Worm (Caenorhabditis elegans): ENCODE measurements around the gene Y38H6C.16.

Gene Y38H6C.16

ce11 chrV:20497537-20497936 lies 41.6 kb downstream of the Y38H6C.16 start:
- no peak for TF ChIP-seq ama-1 (optimal IDR thresholded peaks at IDR 0.05)
- TF ChIP-seq alr-1 (tag; optimal IDR thresholded peaks at IDR 0.05) = no peak
- no peak for TF ChIP-seq elt-3 (tag; optimal IDR thresholded peaks at IDR 0.05)
- TF ChIP-seq C34F6.9 (tag; optimal IDR thresholded peaks at IDR 0.05) = no peak
- TF ChIP-seq fos-1 (tag; optimal IDR thresholded peaks at IDR 0.05) = peak; percentile 31
- TF ChIP-seq crh-2 (tag; optimal IDR thresholded peaks at IDR 0.05) = peak; percentile 26
- TF ChIP-seq ztf-11 (tag; optimal IDR thresholded peaks at IDR 0.05) = no peak
- no peak for TF ChIP-seq nhr-77 (tag; optimal IDR thresholded peaks at IDR 0.05)

ce11 chrV:20493271-20494231 lies 45.6 kb downstream of the Y38H6C.16 start, which contains the start of gene B0250.5:
Gene B0250.5, plus strand, starts transcription at chrV:20493924.
- no peak for TF ChIP-seq nhr-12 (tag; optimal IDR thresholded peaks at IDR 0.05)
- no peak for TF ChIP-seq nhr-129 (tag; optimal IDR thresholded peaks at IDR 0.05)
- no peak for TF ChIP-seq nhr-11 (tag; optimal IDR thresholded peaks at IDR 0.05)
- peak; percentile 70 for TF ChIP-seq unc-55 (GFP tag; optimal IDR thresholded peaks at IDR 0.05)
- no peak for TF ChIP-seq nhr-6 (tag; optimal IDR thresholded peaks at IDR 0.05)
- TF ChIP-seq ztf-11 (tag; optimal IDR thresholded peaks at IDR 0.05) = no peak
- TF ChIP-seq peb-1 (tag; optimal IDR thresholded peaks at IDR 0.05) = no peak
- peak; percentile 21 for TF ChIP-seq nhr-25 (tag; optimal IDR thresholded peaks at IDR 0.05)
- TF ChIP-seq R02D3.7 (tag; optimal IDR thresholded peaks at IDR 0.05) = no peak
- TF ChIP-seq egl-27 (tag; optimal IDR thresholded peaks at IDR 0.05) = no peak
- TF ChIP-seq ama-1 (optimal IDR thresholded peaks at IDR 0.05) = no peak
- TF ChIP-seq lin-11 (tag; optimal IDR thresholded peaks at IDR 0.05) = no peak
- TF ChIP-seq unc-39 (tag; optimal IDR thresholded peaks at IDR 0.05) = no peak
- no peak for TF ChIP-seq skn-1 (tag; optimal IDR thresholded peaks at IDR 0.05)
- TF ChIP-seq nhr-77 (tag; optimal IDR thresholded peaks at IDR 0.05) = no peak
- TF ChIP-seq unc-62 (GFP tag; optimal IDR thresholded peaks at IDR 0.05) = no peak
- no peak for TF ChIP-seq nhr-237 (tag; optimal IDR thresholded peaks at IDR 0.05)
- peak; percentile 10 for TF ChIP-seq F13H6.1 (tag; optimal IDR thresholded peaks at IDR 0.05)
- no peak for TF ChIP-seq ztf-1 (GFP tag; conservative IDR thresholded peaks at IDR 0.05)
- TF ChIP-seq elt-3 (tag; optimal IDR thresholded peaks at IDR 0.05) = no peak
- TF ChIP-seq snpc-4 (tag; optimal IDR thresholded peaks at IDR 0.05) = no peak
- no peak for TF ChIP-seq nhr-10 (tag; optimal IDR thresholded peaks at IDR 0.05)
- no peak for TF ChIP-seq mab-5 (tag; optimal IDR thresholded peaks at IDR 0.05)
- peak; percentile 69 for TF ChIP-seq crh-2 (tag; optimal IDR thresholded peaks at IDR 0.05)
- TF ChIP-seq ztf-4 (tag; optimal IDR thresholded peaks at IDR 0.05) = no peak
- TF ChIP-seq sem-4 (tag; optimal IDR thresholded peaks at IDR 0.05) = no peak
- TF ChIP-seq lin-39 (tag; optimal IDR thresholded peaks at IDR 0.05) = no peak
- TF ChIP-seq ZK546.5 (tag; optimal IDR thresholded peaks at IDR 0.05) = no peak
- no peak for TF ChIP-seq elt-1 (tag; optimal IDR thresholded peaks at IDR 0.05)
- TF ChIP-seq ceh-82 (tag; optimal IDR thresholded peaks at IDR 0.05) = no peak
- TF ChIP-seq fos-1 (tag; optimal IDR thresholded peaks at IDR 0.05) = no peak
- TF ChIP-seq alr-1 (tag; optimal IDR thresholded peaks at IDR 0.05) = no peak
- no peak for TF ChIP-seq sma-9 (GFP tag; optimal IDR thresholded peaks at IDR 0.05)
- no peak for TF ChIP-seq sma-9 (tag; optimal IDR thresholded peaks at IDR 0.05)
- no peak for TF ChIP-seq mdl-1 (tag; optimal IDR thresholded peaks at IDR 0.05)
- no peak for TF ChIP-seq aly-2 (tag; optimal IDR thresholded peaks at IDR 0.05)
- TF ChIP-seq gmeb-1 (tag; optimal IDR thresholded peaks at IDR 0.05) = peak; percentile 20
- TF ChIP-seq nhr-21 (tag; optimal IDR thresholded peaks at IDR 0.05) = no peak
- TF ChIP-seq lsy-2 (tag; optimal IDR thresholded peaks at IDR 0.05) = peak; percentile 56 to 66
- peak; percentile 37 for TF ChIP-seq sma-3 (GFP tag; optimal IDR thresholded peaks at IDR 0.05)
- TF ChIP-seq Y55F3AM.14 (GFP tag; optimal IDR thresholded peaks at IDR 0.05) = no peak
- no peak for TF ChIP-seq dmd-4 (tag; optimal IDR thresholded peaks at IDR 0.05)
- TF ChIP-seq C34F6.9 (tag; optimal IDR thresholded peaks at IDR 0.05) = peak; percentile 65
- no peak for TF ChIP-seq zag-1 (tag; optimal IDR thresholded peaks at IDR 0.05)
- TF ChIP-seq lin-13 (GFP tag; optimal IDR thresholded peaks at IDR 0.05) = peak; percentile 13
- no peak for TF ChIP-seq mbf-1 (tag; optimal IDR thresholded peaks at IDR 0.05)
- TF ChIP-seq nhr-23 (tag; optimal IDR thresholded peaks at IDR 0.05) = no peak
- TF ChIP-seq blmp-1 (tag; optimal IDR thresholded peaks at IDR 0.05; ENCODE audit: insufficient read depth) = no peak
- no peak for TF ChIP-seq ceh-16 (tag; optimal IDR thresholded peaks at IDR 0.05)

All from whole organism, L2 larva.